Worm (Caenorhabditis elegans): ENCODE results near the gene lys-3.

ce11 chrV:10270214-10270613 is 13.1 kb downstream of the lys-3 start, which contains the start of gene ric-4:
- TF ChIP-seq nhr-237 (tag; optimal IDR thresholded peaks at IDR 0.05) (no peak), pha-4 (tag; optimal IDR thresholded peaks at IDR 0.05) (no peak), unc-39 (tag; optimal IDR thresholded peaks at IDR 0.05) (no peak)
